Fruit fly (Drosophila melanogaster) whole organism, pupa: ENCODE results near the gene CG14352.

Experiments
- CG10348 ChIP-seq: fragments of 200-800 bp; sonication (Bioruptor generic); IDR thresholded peaks from 2 replicates; pipeline ENCODE4 v1.3.6; 2022; ENCODE audit warnings: missing biosample characterization, missing genetic modification characterization
- CG12605 ChIP-seq: fragments of 200-800 bp; sonication (Bioruptor generic); IDR thresholded peaks from 2 replicates; pipeline ENCODE4 v1.3.6; 2022; ENCODE audit warnings: missing biosample characterization, missing genetic modification characterization
- CG13204 ChIP-seq: fragments of 200-800 bp; sonication (Bioruptor generic); optimal IDR thresholded peaks from 2 replicates; lab custom pipeline; 2018; ENCODE audit warnings: missing biosample characterization, mild to moderate bottlenecking, missing genetic modification characterization, moderate library complexity
- CG14655 ChIP-seq: fragments of 200-800 bp; sonication (Bioruptor generic); optimal IDR thresholded peaks from 3 replicates; lab custom pipeline; 2017; ENCODE audit warnings: mild to moderate bottlenecking, missing biosample characterization, missing genetic modification reagents, missing genetic modification characterization
- CG15710 ChIP-seq: fragments of 200-800 bp; sonication (Bioruptor generic); optimal IDR thresholded peaks from 2 replicates; lab custom pipeline; 2018; ENCODE audit warnings: missing biosample characterization, mild to moderate bottlenecking, missing genetic modification characterization, moderate library complexity
- CG17806 ChIP-seq: fragments of 200-800 bp; sonication (Bioruptor generic); optimal IDR thresholded peaks from 2 replicates; lab custom pipeline; 2018; ENCODE audit warnings: missing biosample characterization, mild to moderate bottlenecking, missing genetic modification characterization, moderate library complexity
- CG32121 ChIP-seq: fragments of 200-800 bp; sonication (Bioruptor generic); IDR thresholded peaks from 2 replicates; pipeline ENCODE4 v1.3.6; 2022; ENCODE audit warnings: missing biosample characterization, missing genetic modification characterization
- CG34367 ChIP-seq: fragments of 200-800 bp; sonication (Bioruptor generic); optimal IDR thresholded peaks from 2 replicates; lab custom pipeline; 2018; ENCODE audit warnings: missing biosample characterization, mild to moderate bottlenecking, missing genetic modification characterization
- CG4496 ChIP-seq: fragments of 200-800 bp; sonication (Bioruptor generic); IDR thresholded peaks from 3 replicates; pipeline ENCODE4 v1.3.6; 2022; ENCODE audit warnings: missing biosample characterization, missing genetic modification characterization
- CG8159 ChIP-seq: fragments of 200-800 bp; sonication (Bioruptor generic); optimal IDR thresholded peaks from 3 replicates; lab custom pipeline; 2018; ENCODE audit warnings: missing biosample characterization, mild to moderate bottlenecking, missing genetic modification characterization, moderate library complexity
- CG8301 ChIP-seq: fragments of 200-800 bp; sonication (Bioruptor generic); optimal IDR thresholded peaks from 2 replicates; lab custom pipeline; 2018; ENCODE audit warnings: missing biosample characterization, mild to moderate bottlenecking, missing genetic modification characterization
- CG9948 ChIP-seq: fragments of 200-800 bp; sonication (Bioruptor generic); optimal IDR thresholded peaks from 2 replicates; lab custom pipeline; 2018; ENCODE audit warnings: missing biosample characterization, mild to moderate bottlenecking, missing genetic modification characterization, moderate library complexity
- D1 ChIP-seq: fragments of 200-800 bp; sonication (Bioruptor generic); optimal IDR thresholded peaks from 2 replicates; lab custom pipeline; 2018; ENCODE audit warnings: missing biosample characterization, mild to moderate bottlenecking, missing genetic modification characterization, moderate library complexity
- EcR ChIP-seq: fragments of 200-800 bp; sonication (Bioruptor generic); optimal IDR thresholded peaks from 3 replicates; lab custom pipeline; 2019; ENCODE audit warnings: missing biosample characterization, missing genetic modification characterization, mild to moderate bottlenecking, moderate library complexity, missing genetic modification reagents
- Ets98B ChIP-seq: fragments of 200-800 bp; sonication (Bioruptor generic); IDR thresholded peaks from 2 replicates; pipeline ENCODE4 v1.3.6; 2022; ENCODE audit warnings: missing biosample characterization, missing genetic modification characterization
- Pif1A ChIP-seq: fragments of 200-800 bp; sonication (Bioruptor generic); optimal IDR thresholded peaks from 3 replicates; lab custom pipeline; 2016; ENCODE audit warnings: missing biosample characterization, missing genetic modification characterization
- Pif1B ChIP-seq: fragments of 200-800 bp; sonication (Bioruptor generic); optimal IDR thresholded peaks from 3 replicates; lab custom pipeline; 2016; ENCODE audit warnings: missing biosample characterization, missing genetic modification characterization
- Snoo ChIP-seq: fragments of 200-800 bp; sonication (Bioruptor generic); optimal IDR thresholded peaks from 3 replicates; lab custom pipeline; 2017; ENCODE audit warnings: missing biosample characterization, mild to moderate bottlenecking, missing genetic modification characterization, inconsistent platforms
- fd96Ca ChIP-seq: fragments of 200-800 bp; sonication (Bioruptor generic); IDR thresholded peaks from 3 replicates; pipeline ENCODE4 v1.3.6; 2022; ENCODE audit warnings: missing biosample characterization, missing genetic modification characterization
- gl ChIP-seq: fragments of 200-800 bp; sonication (Bioruptor generic); optimal IDR thresholded peaks from 2 replicates; lab custom pipeline; 2018; ENCODE audit warnings: missing biosample characterization, mild to moderate bottlenecking, missing genetic modification characterization
- rn ChIP-seq: fragments of 200-800 bp; sonication (Bioruptor generic); IDR thresholded peaks from 2 replicates; pipeline ENCODE4 v1.3.6; 2022; ENCODE audit warnings: missing biosample characterization, missing genetic modification characterization

The CG14352 gene

dm6 chr2L:1646499-1646898 lies 35.3 kb downstream of the CG14352 start:
- TF ChIP-seq CG13204, result no peak
- no peak for TF ChIP-seq EcR (GFP tag; lab: Kevin White, UChicago)
- no peak for TF ChIP-seq gl (tag; lab: Kevin White, UChicago)
- TF ChIP-seq CG10348, result no peak
- TF ChIP-seq fd96Ca (GFP tag; lab: Robert Waterston, UW), result no peak
- no peak for TF ChIP-seq Pif1A
- no peak for TF ChIP-seq rn
- TF ChIP-seq CG15710 (tag; lab: Kevin White, UChicago), result no peak
- no peak for TF ChIP-seq CG32121
- no peak for TF ChIP-seq CG8301
- no peak for TF ChIP-seq CG4496 (GFP tag; lab: Robert Waterston, UW)
- TF ChIP-seq Snoo (tag; lab: Kevin White, UChicago), result no peak

DNA sequence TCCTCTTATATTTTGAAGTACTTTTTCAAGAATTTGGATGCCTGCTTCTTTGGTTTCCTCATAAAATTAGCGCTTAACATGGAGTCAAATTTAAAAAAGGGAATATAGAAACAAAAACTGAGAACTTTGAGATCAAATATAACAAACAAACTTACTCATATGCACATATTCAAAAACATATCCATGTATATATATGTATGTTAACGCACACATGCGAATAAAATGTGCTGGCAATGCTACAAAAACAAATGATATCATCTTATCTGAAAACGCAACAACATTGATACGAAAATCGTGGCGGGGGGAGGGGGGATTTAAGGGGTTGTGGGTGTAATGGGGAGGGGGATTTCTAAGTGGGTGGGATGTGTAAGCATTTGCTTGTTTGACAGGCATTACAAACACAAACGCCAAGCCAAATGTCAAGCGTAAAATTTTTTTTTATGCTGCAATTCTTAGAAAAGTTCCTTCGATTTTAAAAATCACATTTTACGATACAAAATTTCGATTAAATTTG lies 36.9 kb downstream of the CG14352 start:
- TF ChIP-seq gl (tag; lab: Kevin White, UChicago), result no peak
- TF ChIP-seq CG34367 (tag; lab: Kevin White, UChicago), result no peak
- no peak for TF ChIP-seq CG12605 (GFP tag; lab: Robert Waterston, UW)
- TF ChIP-seq CG9948, result no peak
- no peak for TF ChIP-seq EcR (GFP tag; lab: Kevin White, UChicago)
- no peak for TF ChIP-seq CG15710 (tag; lab: Kevin White, UChicago)
- TF ChIP-seq CG4496 (GFP tag; lab: Robert Waterston, UW), result no peak
- TF ChIP-seq CG17806, result no peak
- no peak for TF ChIP-seq Pif1B (GFP tag; lab: Kevin White, UChicago)
- TF ChIP-seq Ets98B (GFP tag; lab: Robert Waterston, UW), result no peak
- no peak for TF ChIP-seq CG14655 (GFP tag; lab: Kevin White, UChicago)
- no peak for TF ChIP-seq CG13204
- no peak for TF ChIP-seq Pif1A
- TF ChIP-seq CG10348, result no peak
- TF ChIP-seq D1, result no peak
- no peak for TF ChIP-seq CG32121

dm6 chr2L:1648677-1649078 lies 37.5 kb downstream of the CG14352 start:
- TF ChIP-seq CG8301 (no peak), CG34367 (tag; lab: Kevin White, UChicago) (no peak), CG12605 (GFP tag; lab: Robert Waterston, UW) (no peak), CG8159 (tag; lab: Kevin White, UChicago) (no peak), CG9948 (no peak), Ets98B (GFP tag; lab: Robert Waterston, UW) (no peak), EcR (GFP tag; lab: Kevin White, UChicago) (no peak), CG10348 (no peak), CG13204 (no peak), Pif1B (GFP tag; lab: Kevin White, UChicago) (no peak), D1 (no peak), CG14655 (GFP tag; lab: Kevin White, UChicago) (no peak)

- TF ChIP-seq rn, result peak; percentile 32; the same call in 1 of the 2 replicates
- peak; percentile 33 for TF ChIP-seq Pif1B (GFP tag; lab: Kevin White, UChicago)
- TF ChIP-seq CG12605 (GFP tag; lab: Robert Waterston, UW), result no peak
- no peak for TF ChIP-seq EcR (GFP tag; lab: Kevin White, UChicago)
- no peak for TF ChIP-seq gl (tag; lab: Kevin White, UChicago)
- peak; percentile 60 for TF ChIP-seq CG10348
- TF ChIP-seq CG14655 (GFP tag; lab: Kevin White, UChicago), result peak; percentile 64
- peak; percentile 39 for TF ChIP-seq CG9948
- TF ChIP-seq CG13204, result no peak
- TF ChIP-seq Snoo (tag; lab: Kevin White, UChicago), result peak; percentile 48
- peak; percentile 74 for TF ChIP-seq CG32121
- no peak for TF ChIP-seq Pif1A
- TF ChIP-seq CG15710 (tag; lab: Kevin White, UChicago), result peak; percentile 35
- peak; percentile 85 for TF ChIP-seq CG4496 (GFP tag; lab: Robert Waterston, UW)
- TF ChIP-seq CG34367 (tag; lab: Kevin White, UChicago), result no peak
- peak; percentile 66 for TF ChIP-seq CG8159 (tag; lab: Kevin White, UChicago)
- TF ChIP-seq CG8301, result peak; percentile 39
- TF ChIP-seq CG17806, result peak; percentile 38
- TF ChIP-seq D1, result no peak
- peak; percentile 57; the same call in 1 of the 2 replicates for TF ChIP-seq Ets98B (GFP tag; lab: Robert Waterston, UW)
- TF ChIP-seq fd96Ca (GFP tag; lab: Robert Waterston, UW), result peak; percentile 90
Observed at dm6 chr2L:1649244-1649827, 38.1 kb downstream of the CG14352 start.

DNA sequence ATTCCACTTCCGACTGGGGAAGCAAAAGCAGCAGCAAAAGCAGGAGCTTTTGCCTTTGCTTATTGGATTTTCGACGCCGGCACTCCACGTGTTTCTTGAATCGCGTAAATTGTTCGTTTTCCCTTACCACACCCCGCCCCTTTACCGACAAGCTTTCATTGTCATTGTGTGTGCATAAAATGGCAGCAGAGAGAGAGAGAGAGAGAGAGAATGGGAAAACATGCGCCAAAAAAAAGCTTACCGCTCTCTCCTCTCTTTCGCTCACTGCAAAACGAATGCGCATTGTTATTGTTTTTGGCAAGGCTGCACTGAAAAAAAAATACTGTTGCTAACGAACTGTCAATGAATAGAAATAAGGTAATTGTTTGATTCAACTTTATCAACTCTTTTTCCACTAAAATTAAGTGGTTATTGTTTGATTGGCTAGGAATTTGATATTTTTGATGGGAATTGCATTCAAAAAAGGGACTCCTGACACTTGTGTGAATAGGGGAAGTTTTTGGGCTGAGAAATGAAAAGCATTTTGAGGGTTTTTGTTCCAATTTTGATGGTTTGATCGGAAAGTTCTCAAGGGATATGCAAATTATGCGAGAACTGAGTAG lies 38.7 kb downstream of the CG14352 start:
- TF ChIP-seq CG8159 (tag; lab: Kevin White, UChicago), result peak; percentile 25
- TF ChIP-seq CG10348, result no peak
- peak; percentile 36 for TF ChIP-seq CG14655 (GFP tag; lab: Kevin White, UChicago)
- no peak for TF ChIP-seq Pif1B (GFP tag; lab: Kevin White, UChicago)
- no peak for TF ChIP-seq EcR (GFP tag; lab: Kevin White, UChicago)
- no peak for TF ChIP-seq CG9948
- peak; percentile 12 for TF ChIP-seq Ets98B (GFP tag; lab: Robert Waterston, UW)
- peak; percentile 36 for TF ChIP-seq CG17806
- TF ChIP-seq CG4496 (GFP tag; lab: Robert Waterston, UW), result peak; percentile 6; the same call in 2 of the 3 replicates
- TF ChIP-seq CG12605 (GFP tag; lab: Robert Waterston, UW), result no peak
- peak; percentile 12 for TF ChIP-seq CG15710 (tag; lab: Kevin White, UChicago)
- TF ChIP-seq D1, result no peak
- TF ChIP-seq CG13204, result peak; percentile 0
- no peak; the same call in 2 of the 3 replicates for TF ChIP-seq fd96Ca (GFP tag; lab: Robert Waterston, UW)
- peak; percentile 3 for TF ChIP-seq Pif1A
- no peak for TF ChIP-seq rn
- TF ChIP-seq CG34367 (tag; lab: Kevin White, UChicago), result peak; percentile 20
- TF ChIP-seq CG32121, result peak; percentile 9; the same call in 1 of the 2 replicates
- peak; percentile 13 for TF ChIP-seq Snoo (tag; lab: Kevin White, UChicago)
- TF ChIP-seq CG8301, result no peak
